Fruit fly (Drosophila melanogaster) whole organism, embryonic: ENCODE measurements around the gene MtnE.

ENCODE experiments used
- Awh ChIP-seq: fragments of 200-800 bp; sonication (Bioruptor generic); IDR thresholded peaks from 2 replicates; pipeline ENCODE4, ENCODE4 v1.3.6; 2022; ENCODE audit warnings: missing biosample characterization, missing genetic modification characterization
- CG11398 ChIP-seq: fragments of 200-800 bp; sonication (Bioruptor generic); optimal IDR thresholded peaks from 2 replicates; lab custom pipeline; 2016; ENCODE audit warnings: missing biosample characterization, missing genetic modification characterization
- CG12299 ChIP-seq: fragments of 200-800 bp; sonication (Bioruptor generic); optimal IDR thresholded peaks from 2 replicates; lab custom pipeline; 2018; ENCODE audit warnings: missing biosample characterization, mild to moderate bottlenecking, missing genetic modification characterization
- CG13287 ChIP-seq: fragments of 200-800 bp; sonication (Bioruptor generic); IDR thresholded peaks from 2 replicates; pipeline ENCODE4 v1.3.6; 2022; ENCODE audit warnings: missing biosample characterization, missing genetic modification characterization; ENCODE audit not compliant: partially characterized antibody
- CG17912 ChIP-seq: fragments of 200-800 bp; sonication (Bioruptor generic); optimal IDR thresholded peaks from 2 replicates; lab custom pipeline; 2018; ENCODE audit warnings: missing biosample characterization, mild to moderate bottlenecking, missing genetic modification characterization
- CG18599 ChIP-seq: fragments of 200-800 bp; sonication (Bioruptor generic); optimal IDR thresholded peaks from 3 replicates; lab custom pipeline; 2017; ENCODE audit warnings: missing biosample characterization, missing genetic modification characterization, mild to moderate bottlenecking, moderate library complexity, missing genetic modification reagents
- CG2678 ChIP-seq: fragments of 200-800 bp; sonication (Bioruptor generic); optimal IDR thresholded peaks from 3 replicates; lab custom pipeline; 2019; ENCODE audit warnings: missing biosample characterization, mild to moderate bottlenecking, missing genetic modification characterization, moderate library complexity
- CG3163 ChIP-seq: fragments of 200-800 bp; sonication (Bioruptor generic); optimal IDR thresholded peaks from 3 replicates; lab custom pipeline; 2016; ENCODE audit warnings: missing biosample characterization, missing genetic modification characterization
- CG32532 ChIP-seq: fragments of 200-800 bp; sonication (Bioruptor generic); IDR thresholded peaks from 2 replicates; pipeline ENCODE4 v1.3.6; 2022; ENCODE audit warnings: missing biosample characterization, missing genetic modification characterization
- CG3995 ChIP-seq: fragments of 200-800 bp; sonication (Bioruptor generic); optimal IDR thresholded peaks from 3 replicates; lab custom pipeline; 2016; ENCODE audit warnings: missing biosample characterization, missing genetic modification characterization
- CG43689 ChIP-seq: fragments of 200-800 bp; sonication (Bioruptor generic); IDR thresholded peaks from 2 replicates; pipeline ENCODE4 v1.3.6; 2022; ENCODE audit warnings: missing biosample characterization, missing genetic modification characterization
- CG4617 ChIP-seq: fragments of 200-800 bp; sonication (Bioruptor generic); optimal IDR thresholded peaks from 3 replicates; lab custom pipeline; 2016; ENCODE audit warnings: missing biosample characterization, missing genetic modification characterization, borderline replicate concordance
- CG6765 ChIP-seq: fragments of 200-800 bp; sonication (Bioruptor generic); optimal IDR thresholded peaks from 3 replicates; lab custom pipeline; 2017; ENCODE audit warnings: missing biosample characterization, mild to moderate bottlenecking, missing genetic modification characterization
- CG7928 ChIP-seq: fragments of 200-800 bp; sonication (Bioruptor generic); optimal IDR thresholded peaks from 2 replicates; lab custom pipeline; 2017; ENCODE audit warnings: missing biosample characterization, mild to moderate bottlenecking, missing genetic modification characterization
- CG7987 ChIP-seq: fragments of 200-800 bp; sonication (Bioruptor generic); optimal IDR thresholded peaks from 2 replicates; lab custom pipeline; 2018; ENCODE audit warnings: missing biosample characterization, mild to moderate bottlenecking, missing genetic modification characterization, moderate library complexity
- CG9932 ChIP-seq: fragments of 200-800 bp; sonication (Bioruptor generic); IDR thresholded peaks from 2 replicates; pipeline ENCODE4 v1.3.6; 2022; ENCODE audit warnings: missing biosample characterization, missing genetic modification characterization
- CrebB ChIP-seq: fragments of 200-800 bp; sonication (Bioruptor generic); optimal IDR thresholded peaks from 3 replicates; lab custom pipeline; 2018; ENCODE audit warnings: missing biosample characterization, mild to moderate bottlenecking, missing genetic modification characterization
- E2f1 ChIP-seq: fragments of 200-800 bp; sonication (Bioruptor generic); IDR thresholded peaks from 2 replicates; pipeline ENCODE4 v1.3.6; 2022; ENCODE audit warnings: missing biosample characterization, missing genetic modification characterization
- Fer1 ChIP-seq: fragments of 200-800 bp; sonication (Bioruptor generic); optimal IDR thresholded peaks from 2 replicates; lab custom pipeline; 2017; ENCODE audit warnings: missing biosample characterization, mild to moderate bottlenecking, missing genetic modification characterization
- HLHmδ ChIP-seq: fragments of 200-800 bp; sonication (Bioruptor generic); optimal IDR thresholded peaks from 2 replicates; lab custom pipeline; 2018; ENCODE audit warnings: missing biosample characterization, mild to moderate bottlenecking, missing genetic modification characterization, moderate library complexity
- Hmr ChIP-seq: fragments of 200-800 bp; sonication (Bioruptor generic); optimal IDR thresholded peaks from 3 replicates; lab custom pipeline; 2017; ENCODE audit warnings: mild to moderate bottlenecking, missing biosample characterization, missing genetic modification reagents, missing genetic modification characterization
- Hmx ChIP-seq: fragments of 200-800 bp; sonication (Bioruptor generic); optimal IDR thresholded peaks from 2 replicates; lab custom pipeline; 2016; ENCODE audit warnings: missing biosample characterization, missing genetic modification characterization
- Med ChIP-seq: fragments of 200-800 bp; sonication (Bioruptor generic); peaks from one replicate; lab custom pipeline; 2016; ENCODE audit warnings: missing biosample characterization, missing genetic modification characterization, mild to moderate bottlenecking, inconsistent platforms, moderate library complexity
- Mrtf ChIP-seq: fragments of 200-800 bp; sonication (Bioruptor generic); IDR thresholded peaks from 3 replicates; pipeline ENCODE4 v1.3.6; 2022; ENCODE audit warnings: missing biosample characterization, missing genetic modification characterization
- Nf-YB ChIP-seq: fragments of 200-800 bp; sonication (Bioruptor generic); optimal IDR thresholded peaks from 3 replicates; lab custom pipeline; 2019; ENCODE audit warnings: missing biosample characterization, mild to moderate bottlenecking, missing genetic modification characterization, moderate library complexity
- PHDP ChIP-seq: fragments of 200-800 bp; sonication (Bioruptor generic); optimal IDR thresholded peaks from 3 replicates; lab custom pipeline; 2018; ENCODE audit warnings: missing biosample characterization, mild to moderate bottlenecking, missing genetic modification characterization, moderate library complexity
- Pdp1 ChIP-seq, 2 experiments: fragments of 200-800 bp; sonication (Bioruptor generic); optimal IDR thresholded peaks; 3 replicates each; lab custom pipeline; 2016; ENCODE audit warnings: missing biosample characterization in 2 of 2, missing genetic modification characterization in 2 of 2, mild to moderate bottlenecking in 1 of 2, moderate library complexity in 1 of 2
- Rfx ChIP-seq: fragments of 200-800 bp; sonication (Bioruptor generic); IDR thresholded peaks from 2 replicates; pipeline ENCODE4 v1.3.6; 2022; ENCODE audit warnings: missing biosample characterization, missing genetic modification characterization
- Stat92E ChIP-seq, 3 experiments: fragments of >200 bp in 2 of 3; fragments of 200-800 bp in 1 of 3; sonication (Bioruptor generic) in 1 of 3; optimal IDR thresholded peaks; 2 replicates each; lab custom pipeline; 2017 to 2019; ENCODE audit warnings: missing biosample characterization in 3 of 3, missing genetic modification characterization in 3 of 3, mild to moderate bottlenecking in 1 of 3, moderate library complexity in 1 of 3
- TFAM ChIP-seq: fragments of 200-800 bp; sonication (Bioruptor generic); optimal IDR thresholded peaks from 2 replicates; lab custom pipeline; 2017; ENCODE audit warnings: missing biosample characterization, missing genetic modification characterization, inconsistent platforms
- Trl ChIP-seq, 3 experiments: fragments of >200 bp in 2 of 3; fragments of 200-800 bp in 1 of 3; sonication (Bioruptor generic) in 1 of 3; optimal IDR thresholded peaks; 2 replicates in 1 of 3; 3 replicates in 2 of 3; lab custom pipeline; 2016 to 2017; ENCODE audit warnings: missing biosample characterization in 1 of 3, missing genetic modification characterization in 1 of 3
- cwo ChIP-seq: fragments of 200-800 bp; sonication (Bioruptor generic); optimal IDR thresholded peaks from 3 replicates; lab custom pipeline; 2017; ENCODE audit warnings: missing biosample characterization, missing genetic modification characterization, mild to moderate bottlenecking, moderate library complexity, missing genetic modification reagents
- dimm ChIP-seq: fragments of 200-800 bp; sonication (Bioruptor generic); IDR thresholded peaks from 2 replicates; pipeline ENCODE4 v1.3.6; 2022; ENCODE audit warnings: missing biosample characterization, missing genetic modification characterization
- eve ChIP-seq, 2 experiments: fragments of >200 bp; optimal IDR thresholded peaks; 2 replicates each; lab custom pipeline; 2017; ENCODE audit warnings: missing biosample characterization in 2 of 2, missing genetic modification characterization in 2 of 2
- grau ChIP-seq: fragments of 200-800 bp; optimal IDR thresholded peaks from 3 replicates; lab custom pipeline; 2019; ENCODE audit warnings: missing biosample characterization, mild to moderate bottlenecking, missing genetic modification characterization, moderate library complexity
- hth ChIP-seq: fragments of >200 bp; optimal IDR thresholded peaks from 2 replicates; lab custom pipeline; 2017; ENCODE audit warnings: inconsistent platforms
- jumu ChIP-seq: fragments of 200-800 bp; sonication (Bioruptor generic); optimal IDR thresholded peaks from 3 replicates; lab custom pipeline; 2016; ENCODE audit warnings: missing biosample characterization, missing genetic modification characterization
- kni ChIP-seq: fragments of 200-800 bp; sonication (Bioruptor generic); optimal IDR thresholded peaks from 3 replicates; lab custom pipeline; 2017; ENCODE audit warnings: mild to moderate bottlenecking, missing biosample characterization, missing genetic modification reagents, missing genetic modification characterization
- mirr ChIP-seq: fragments of 200-800 bp; sonication (Bioruptor generic); optimal IDR thresholded peaks from 3 replicates; lab custom pipeline; 2018; ENCODE audit warnings: missing biosample characterization, mild to moderate bottlenecking, missing genetic modification characterization
- pan ChIP-seq, 4 experiments: fragments of >200 bp in 3 of 4; fragments of 200-800 bp in 1 of 4; sonication (Bioruptor generic) in 1 of 4; optimal IDR thresholded peaks in 3 of 4; IDR thresholded peaks in 1 of 4; 2 replicates each; pipeline versions ENCODE4 v1.3.6 to Lab custom; 2017 to 2022; ENCODE audit warnings: missing biosample characterization in 2 of 4, missing genetic modification characterization in 2 of 4, mixed read lengths in 1 of 4
- phol ChIP-seq: fragments of 200-800 bp; sonication (Bioruptor generic); optimal IDR thresholded peaks from 3 replicates; lab custom pipeline; 2018; ENCODE audit warnings: missing biosample characterization, mild to moderate bottlenecking, missing genetic modification characterization, moderate library complexity
- sens ChIP-seq: fragments of 200-800 bp; sonication (Bioruptor generic); peaks from one replicate; lab custom pipeline; 2016; ENCODE audit warnings: missing biosample characterization, missing genetic modification characterization
- sob ChIP-seq: fragments of 200-800 bp; sonication (Bioruptor generic); IDR thresholded peaks from 2 replicates; pipeline ENCODE4 v1.3.6; 2022; ENCODE audit warnings: missing biosample characterization, missing genetic modification characterization
- tna ChIP-seq: fragments of 200-800 bp; sonication (Bioruptor generic); IDR thresholded peaks from 2 replicates; pipeline ENCODE4 v1.3.6; 2022; ENCODE audit warnings: missing biosample characterization, missing genetic modification characterization; ENCODE audit not compliant: partially characterized antibody
- toy ChIP-seq: fragments of 200-800 bp; sonication (Bioruptor generic); IDR thresholded peaks from 2 replicates; pipeline ENCODE4 v1.3.6; 2022; ENCODE audit warnings: missing biosample characterization, missing genetic modification characterization
- twi ChIP-seq: fragments of 200-800 bp; optimal IDR thresholded peaks from 2 replicates; lab custom pipeline; 2019; ENCODE audit warnings: missing biosample characterization, mild to moderate bottlenecking, missing genetic modification characterization, moderate library complexity
- vnd ChIP-seq: fragments of 200-800 bp; sonication (Bioruptor generic); IDR thresholded peaks from 3 replicates; pipeline ENCODE4 v1.3.6; 2022; ENCODE audit warnings: missing biosample characterization, missing genetic modification characterization; ENCODE audit not compliant: partially characterized antibody
- wdn ChIP-seq: fragments of 200-800 bp; sonication (Bioruptor generic); IDR thresholded peaks from 2 replicates; pipeline ENCODE4 v1.3.6; 2022; ENCODE audit warnings: missing biosample characterization, missing genetic modification characterization

MtnE gene

DNA sequence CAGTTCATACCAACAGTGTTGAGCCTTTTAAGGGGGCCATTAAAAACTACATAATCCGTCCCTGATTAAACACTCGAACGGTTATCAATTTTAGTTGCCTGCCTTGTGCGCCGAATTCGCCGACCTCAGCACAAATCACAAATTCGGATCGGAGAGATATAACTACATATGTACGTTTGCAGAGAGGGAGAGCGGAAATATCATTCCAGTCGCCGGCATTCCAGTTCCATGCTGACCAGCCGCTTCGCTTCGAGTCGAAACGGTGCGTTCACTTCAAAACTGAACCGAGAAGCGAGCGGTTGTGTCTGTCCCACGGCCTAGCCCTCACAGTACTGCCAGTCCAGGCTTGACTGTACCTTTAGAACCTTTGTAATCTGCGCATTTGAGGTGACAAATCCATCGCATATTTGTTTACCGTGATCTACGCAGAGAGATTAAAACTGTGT, 40.1 kb upstream of the MtnE start (continued):
- peak; percentile 67; the same call in 1 of the 2 replicates for TF ChIP-seq Awh
- TF ChIP-seq Mrtf (GFP tag; lab: Robert Waterston, UW): no peak
- no peak for TF ChIP-seq eve (GFP tag; optimal IDR thresholded peaks at IDR 0.05; lab: Kevin White, UChicago)
- peak; percentile 34; the same call in 1 of the 2 replicates for TF ChIP-seq sob (GFP tag; lab: Robert Waterston, UW)
- peak; percentile 34; the same call in 1 of the 2 replicates for TF ChIP-seq CG9932 (GFP tag; lab: Robert Waterston, UW)
- TF ChIP-seq twi: no peak
- TF ChIP-seq CG32532 (GFP tag; lab: Robert Waterston, UW): peak; percentile 52; the same call in 1 of the 2 replicates
- peak; percentile 38 for TF ChIP-seq CG2678
- peak; percentile 20 for TF ChIP-seq cwo (GFP tag; lab: Kevin White, UChicago)
- TF ChIP-seq CG6765 (GFP tag; lab: Kevin White, UChicago): peak; percentile 43
- no peak for TF ChIP-seq phol
- TF ChIP-seq wdn (GFP tag; lab: Robert Waterston, UW): peak; percentile 55; the same call in 1 of the 2 replicates
- TF ChIP-seq TFAM (GFP tag; lab: Kevin White, UChicago): no peak
- TF ChIP-seq CrebB: peak; percentile 52
- 0 out of 2 replicates have a peak, but pooled peaks have one; percentile 45 for TF ChIP-seq tna (GFP tag; lab: Robert Waterston, UW)
- peak in 1 of 2 experiments; percentile 63 for TF ChIP-seq Pdp1 (GFP tag; optimal IDR thresholded peaks at IDR 0.05; lab: Kevin White, UChicago)
- peak; percentile 54 for TF ChIP-seq CG18599 (GFP tag; lab: Kevin White, UChicago)
- peak; percentile 74 for TF ChIP-seq HLHmδ
- peak; percentile 31; the same call in 1 of the 2 replicates for TF ChIP-seq CG13287 (GFP tag; lab: Robert Waterston, UW)
- no peak for TF ChIP-seq CG4617 (GFP tag; lab: Kevin White, UChicago)
- peak; percentile 15; the same call in 1 of the 2 replicates for TF ChIP-seq Rfx (GFP tag; lab: Robert Waterston, UW)
- peak; percentile 45 for TF ChIP-seq Hmr (GFP tag; lab: Kevin White, UChicago)
- peak; percentile 62 for TF ChIP-seq CG7928 (GFP tag; lab: Kevin White, UChicago)
- no peak for TF ChIP-seq pan (optimal IDR thresholded peaks at IDR 0.05; lab: Kevin White, UChicago)
- TF ChIP-seq pan (GFP tag; optimal IDR thresholded peaks at IDR 0.05 in 1 of 2, IDR thresholded peaks at IDR 0.05 in 1 of 2): no peak
- 0 out of 3 replicates have a peak, but pooled peaks have one; percentile 24 for TF ChIP-seq vnd
- TF ChIP-seq toy (GFP tag; lab: Robert Waterston, UW): no peak
- peak; percentile 88 for TF ChIP-seq grau (tag; lab: Kevin White, UChicago)
- TF ChIP-seq Trl (optimal IDR thresholded peaks at IDR 0.05; lab: Kevin White, UChicago): peak in 1 of 2 experiments; percentile 61
- no peak for TF ChIP-seq Trl (GFP tag; optimal IDR thresholded peaks at IDR 0.05; lab: Kevin White, UChicago)
- no peak for TF ChIP-seq CG43689 (GFP tag; lab: Robert Waterston, UW)
- no peak for TF ChIP-seq hth (lab: Kevin White, UChicago)
- no peak for TF ChIP-seq Hmx (GFP tag; lab: Kevin White, UChicago)
- TF ChIP-seq CG3995 (GFP tag; lab: Kevin White, UChicago): peak; percentile 44
- TF ChIP-seq dimm (GFP tag; lab: Robert Waterston, UW): no peak
- no peak for TF ChIP-seq CG12299 (tag; lab: Kevin White, UChicago)
- peak; percentile 54 for TF ChIP-seq sens (GFP tag; lab: Kevin White, UChicago)
- peak; percentile 2 for TF ChIP-seq CG11398 (GFP tag; lab: Kevin White, UChicago)
- TF ChIP-seq CG7987 (GFP tag; lab: Kevin White, UChicago): peak; percentile 30
- peak; percentile 31; the same call in 1 of the 2 replicates for TF ChIP-seq E2f1 (GFP tag; lab: Robert Waterston, UW)
- peak; percentile 29 for TF ChIP-seq CG3163 (GFP tag; lab: Kevin White, UChicago)
- TF ChIP-seq Fer1 (GFP tag; lab: Kevin White, UChicago): peak; percentile 40
- TF ChIP-seq jumu (GFP tag; lab: Kevin White, UChicago): peak; percentile 13
- peak in 1 of 3 experiments; percentile 26 for TF ChIP-seq Stat92E (GFP tag; optimal IDR thresholded peaks at IDR 0.05; lab: Kevin White, UChicago)
- TF ChIP-seq mirr (GFP tag; lab: Kevin White, UChicago): peak; percentile 95
- peak; percentile 92 for TF ChIP-seq Med
- peak; percentile 76 for TF ChIP-seq kni
- TF ChIP-seq PHDP (tag; lab: Kevin White, UChicago): peak; percentile 42
- no peak for TF ChIP-seq CG17912 (GFP tag; lab: Kevin White, UChicago)
- no peak for TF ChIP-seq Nf-YB
